Worm (Caenorhabditis elegans) whole organism, L2 larva: Measurements from ENCODE around the gene T07E3.2.

ENCODE experiments used
- C34F6.9 ChIP-seq: fragments of 150-350 bp; optimal IDR thresholded peaks from 2 replicates; lab custom pipeline; 2014; ENCODE audit warnings: missing biosample characterization, missing genetic modification characterization
- F13H6.1 ChIP-seq: sonication (generic microtip); optimal IDR thresholded peaks from 2 replicates; lab custom pipeline; 2016; ENCODE audit warnings: missing genetic modification characterization, missing compliant biosample characterization
- R02D3.7 ChIP-seq: fragments of 150-350 bp; optimal IDR thresholded peaks from 2 replicates; lab custom pipeline; 2014; ENCODE audit warnings: missing biosample characterization, missing genetic modification characterization
- alr-1 ChIP-seq: fragments of 150-350 bp; optimal IDR thresholded peaks from 2 replicates; lab custom pipeline; 2014; ENCODE audit warnings: missing biosample characterization, missing genetic modification characterization
- aly-2 ChIP-seq: fragments of 150-350 bp; optimal IDR thresholded peaks from 2 replicates; lab custom pipeline; 2014; ENCODE audit warnings: missing biosample characterization, missing genetic modification characterization
- ama-1 ChIP-seq: fragments of 150-350 bp; optimal IDR thresholded peaks from 2 replicates; lab custom pipeline; 2018; ENCODE audit warnings: inconsistent platforms
- blmp-1 ChIP-seq: sonication (generic microtip); optimal IDR thresholded peaks from 2 replicates; lab custom pipeline; 2017; ENCODE audit warnings: missing genetic modification characterization, mild to moderate bottlenecking, missing compliant biosample characterization, antibody characterized with exemption, moderate library complexity; ENCODE audit not compliant: insufficient read depth
- ceh-16 ChIP-seq: fragments of 150-350 bp; optimal IDR thresholded peaks from 2 replicates; lab custom pipeline; 2014; ENCODE audit warnings: missing biosample characterization, missing genetic modification characterization
- crh-2 ChIP-seq: sonication (generic microtip); optimal IDR thresholded peaks from 2 replicates; lab custom pipeline; 2017; ENCODE audit warnings: missing biosample characterization, missing genetic modification characterization
- egl-27 ChIP-seq: sonication (generic microtip); optimal IDR thresholded peaks from 3 replicates; lab custom pipeline; 2017; ENCODE audit warnings: missing biosample characterization, missing genetic modification reagents, missing genetic modification characterization
- elt-1 ChIP-seq: fragments of 150-350 bp; optimal IDR thresholded peaks from 2 replicates; lab custom pipeline; 2014; ENCODE audit warnings: missing biosample characterization, missing genetic modification characterization
- elt-3 ChIP-seq: sonication (generic microtip); optimal IDR thresholded peaks from 2 replicates; lab custom pipeline; 2017; ENCODE audit warnings: missing biosample characterization, missing genetic modification characterization
- fos-1 ChIP-seq: fragments of 150-350 bp; optimal IDR thresholded peaks from 2 replicates; lab custom pipeline; 2014; ENCODE audit warnings: missing biosample characterization, missing genetic modification characterization
- gmeb-1 ChIP-seq: fragments of 150-350 bp; optimal IDR thresholded peaks from 2 replicates; lab custom pipeline; 2014; ENCODE audit warnings: missing biosample characterization, missing genetic modification characterization
- lsy-2 ChIP-seq, 2 experiments: fragments of 150-350 bp in 1 of 2; sonication (generic microtip) in 1 of 2; optimal IDR thresholded peaks; 2 replicates each; lab custom pipeline; 2014 to 2017; ENCODE audit warnings: missing biosample characterization in 2 of 2, missing genetic modification characterization in 2 of 2
- mbf-1 ChIP-seq: sonication (generic microtip); optimal IDR thresholded peaks from 2 replicates; lab custom pipeline; 2017; ENCODE audit warnings: missing biosample characterization, missing genetic modification characterization
- nhr-10 ChIP-seq: sonication (generic microtip); optimal IDR thresholded peaks from 2 replicates; lab custom pipeline; 2017; ENCODE audit warnings: missing biosample characterization, missing genetic modification characterization
- nhr-11 ChIP-seq: fragments of 150-350 bp; optimal IDR thresholded peaks from 2 replicates; lab custom pipeline; 2014; ENCODE audit warnings: missing biosample characterization, missing genetic modification characterization
- nhr-12 ChIP-seq: fragments of 150-350 bp; optimal IDR thresholded peaks from 2 replicates; lab custom pipeline; 2014; ENCODE audit warnings: missing biosample characterization, missing genetic modification characterization
- nhr-129 ChIP-seq: fragments of 150-350 bp; optimal IDR thresholded peaks from 2 replicates; lab custom pipeline; 2014; ENCODE audit warnings: missing biosample characterization, missing genetic modification characterization
- nhr-21 ChIP-seq: fragments of 150-350 bp; optimal IDR thresholded peaks from 2 replicates; lab custom pipeline; 2014; ENCODE audit warnings: missing biosample characterization, missing genetic modification characterization
- nhr-23 ChIP-seq: fragments of 150-350 bp; optimal IDR thresholded peaks from 2 replicates; lab custom pipeline; 2014; ENCODE audit warnings: missing biosample characterization, missing genetic modification reagents, missing genetic modification characterization
- nhr-25 ChIP-seq: fragments of 150-350 bp; sonication (generic microtip); optimal IDR thresholded peaks from 3 replicates; lab custom pipeline; 2014; ENCODE audit warnings: missing biosample characterization, missing genetic modification characterization
- nhr-6 ChIP-seq: fragments of 150-350 bp; optimal IDR thresholded peaks from 2 replicates; lab custom pipeline; 2014; ENCODE audit warnings: missing biosample characterization, missing genetic modification characterization
- peb-1 ChIP-seq: fragments of 150-350 bp; optimal IDR thresholded peaks from 2 replicates; lab custom pipeline; 2014; ENCODE audit warnings: missing biosample characterization, missing genetic modification characterization
- sem-4 ChIP-seq: fragments of 150-350 bp; optimal IDR thresholded peaks from 2 replicates; lab custom pipeline; 2014; ENCODE audit warnings: missing biosample characterization, missing genetic modification reagents, missing genetic modification characterization
- skn-1 ChIP-seq: sonication (generic microtip); optimal IDR thresholded peaks from 2 replicates; lab custom pipeline; 2017; ENCODE audit warnings: missing biosample characterization, missing genetic modification characterization
- sma-3 ChIP-seq: sonication (generic microtip); optimal IDR thresholded peaks from 2 replicates; lab custom pipeline; 2016; ENCODE audit warnings: missing genetic modification reagents, missing genetic modification characterization, missing compliant biosample characterization
- snpc-4 ChIP-seq: fragments of 150-350 bp; optimal IDR thresholded peaks from 2 replicates; lab custom pipeline; 2014; ENCODE audit warnings: missing biosample characterization, missing genetic modification characterization
- unc-55 ChIP-seq: fragments of 150-350 bp; sonication (generic microtip); optimal IDR thresholded peaks from 3 replicates; lab custom pipeline; 2014; ENCODE audit warnings: missing biosample characterization, missing genetic modification reagents, missing genetic modification characterization
- ztf-1 ChIP-seq: fragments of 200-800 bp; sonication (Bioruptor generic); conservative IDR thresholded peaks from 2 replicates; pipeline ENCODE4 v1.3.6; 2022; ENCODE audit warnings: missing genetic modification characterization, missing compliant biosample characterization
- ztf-4 ChIP-seq: fragments of 150-350 bp; optimal IDR thresholded peaks from 2 replicates; lab custom pipeline; 2014; ENCODE audit warnings: missing biosample characterization, missing genetic modification characterization

T07E3.2 gene

ce11 chrIII:6939523-6939922 is 33.0 kb downstream of the T07E3.2 start, which contains the start of gene F57B9.3:
TSS of gene F57B9.3 (plus strand) at chrIII:6939823.
- TF ChIP-seq nhr-12 (no peak), alr-1 (tag; lab: Kevin White, UChicago) (no peak), R02D3.7 (no peak), ztf-4 (tag; lab: Kevin White, UChicago) (no peak), crh-2 (tag; lab: Kevin White, UChicago) (no peak), peb-1 (tag; lab: Kevin White, UChicago) (no peak), ceh-16 (no peak)

- TF ChIP-seq skn-1 (tag; lab: Kevin White, UChicago) (no peak), snpc-4 (tag; lab: Kevin White, UChicago) (no peak), nhr-129 (tag; lab: Kevin White, UChicago) (no peak)
Observed at ce11 chrIII:6945319-6945718, 38.8 kb downstream of the T07E3.2 start.

- peak; percentile 30 for TF ChIP-seq nhr-21 (tag; lab: Kevin White, UChicago)
- TF ChIP-seq nhr-6 = no peak
- TF ChIP-seq sem-4 (tag; lab: Kevin White, UChicago) = peak; percentile 7
- no peak for TF ChIP-seq nhr-129 (tag; lab: Kevin White, UChicago)
Observed at ce11 chrIII:6945747-6946146, 39.2 kb downstream of the T07E3.2 start, which contains the start of gene abu-13. TSS of gene abu-13 (minus strand) at chrIII:6945898.

ce11 chrIII:6946382-6946781 is 39.9 kb downstream of the T07E3.2 start, which contains the start of gene let-711:
TSS of gene let-711 (plus strand) at chrIII:6946718.
- TF ChIP-seq egl-27 (tag; lab: Kevin White, UChicago) (no peak), ceh-16 (no peak), lsy-2 (tag; optimal IDR thresholded peaks at IDR 0.05; lab: Kevin White, UChicago) (peak in 1 of 2 experiments; percentile 37), unc-55 (GFP tag; lab: Kevin White, UChicago) (peak; percentile 20), C34F6.9 (tag; lab: Kevin White, UChicago) (peak; percentile 26), nhr-23 (tag; lab: Kevin White, UChicago) (no peak)

ce11 chrIII:6947896-6948295 is 41.4 kb downstream of the T07E3.2 start:
- TF ChIP-seq F13H6.1 (tag; lab: Kevin White, UChicago) (peak; percentile 7), sem-4 (tag; lab: Kevin White, UChicago) (peak; percentile 31), sma-3 (GFP tag; lab: Kevin White, UChicago) (no peak), fos-1 (tag; lab: Kevin White, UChicago) (peak; percentile 17), elt-3 (tag; lab: Kevin White, UChicago) (no peak), C34F6.9 (tag; lab: Kevin White, UChicago) (peak; percentile 12), nhr-6 (no peak)

ce11 chrIII:6951435-6951834 is 44.9 kb downstream of the T07E3.2 start:
- peak; percentile 32 for TF ChIP-seq unc-55 (GFP tag; lab: Kevin White, UChicago)
- TF ChIP-seq ztf-4 (tag; lab: Kevin White, UChicago) = no peak
- TF ChIP-seq nhr-25 (tag; lab: Kevin White, UChicago) = no peak
- TF ChIP-seq mbf-1 = no peak
- peak; percentile 43 for TF ChIP-seq blmp-1 (tag; lab: Kevin White, UChicago)
- TF ChIP-seq elt-1 (tag; lab: Kevin White, UChicago) = no peak
- no peak for TF ChIP-seq ztf-1 (GFP tag; lab: Robert Waterston, UW)
- TF ChIP-seq nhr-11 = no peak
- no peak for TF ChIP-seq gmeb-1 (tag; lab: Kevin White, UChicago)
- peak in 1 of 2 experiments; percentile 41 for TF ChIP-seq lsy-2 (tag; optimal IDR thresholded peaks at IDR 0.05; lab: Kevin White, UChicago)
- no peak for TF ChIP-seq nhr-10 (tag; lab: Kevin White, UChicago)
- TF ChIP-seq ama-1 (lab: Kevin White, UChicago) = no peak
- no peak for TF ChIP-seq R02D3.7
- TF ChIP-seq aly-2 (tag; lab: Kevin White, UChicago) = no peak
- TF ChIP-seq C34F6.9 (tag; lab: Kevin White, UChicago) = peak; percentile 59
- TF ChIP-seq nhr-23 (tag; lab: Kevin White, UChicago) = no peak
